Worm (Caenorhabditis elegans) whole organism, late embryonic: ENCODE measurements around the gene nuc-1.

Source experiments
- ama-1 ChIP-seq: fragments of 150-350 bp; optimal IDR thresholded peaks from 2 replicates; lab custom pipeline; 2014
- ceh-14 ChIP-seq: sonication (generic microtip); optimal IDR thresholded peaks from 2 replicates; lab custom pipeline; 2016; ENCODE audit warnings: missing genotype, missing genetic modification characterization, missing compliant biosample characterization
- ceh-18 ChIP-seq: sonication (generic microtip); optimal IDR thresholded peaks from 2 replicates; lab custom pipeline; 2016; ENCODE audit warnings: missing genetic modification characterization, missing compliant biosample characterization
- nfya-1 ChIP-seq: sonication (generic microtip); optimal IDR thresholded peaks from 2 replicates; lab custom pipeline; 2017; ENCODE audit warnings: missing genetic modification characterization, mild to moderate bottlenecking, missing compliant biosample characterization, antibody characterized with exemption, moderate library complexity
- nhr-11 ChIP-seq: fragments of 150-350 bp; optimal IDR thresholded peaks from 2 replicates; lab custom pipeline; 2014; ENCODE audit warnings: missing biosample characterization, missing genetic modification characterization
- pax-1 ChIP-seq: fragments of 150-350 bp; optimal IDR thresholded peaks from 2 replicates; lab custom pipeline; 2014; ENCODE audit warnings: missing biosample characterization, missing genetic modification characterization
- syd-9 ChIP-seq: sonication (generic microtip); optimal IDR thresholded peaks from 2 replicates; lab custom pipeline; 2016; ENCODE audit warnings: mild to moderate bottlenecking, missing genetic modification characterization, moderate library complexity, missing compliant biosample characterization
- tbx-7 ChIP-seq: sonication (generic microtip); optimal IDR thresholded peaks from 2 replicates; lab custom pipeline; 2016; ENCODE audit warnings: missing genotype, missing genetic modification characterization, missing compliant biosample characterization
- ttx-3 ChIP-seq: sonication (generic microtip); optimal IDR thresholded peaks from 2 replicates; lab custom pipeline; 2016; ENCODE audit warnings: missing genetic modification reagents, missing genetic modification characterization, missing compliant biosample characterization
- zip-5 ChIP-seq: sonication (generic microtip); optimal IDR thresholded peaks from 2 replicates; lab custom pipeline; 2016; ENCODE audit warnings: missing genetic modification characterization, missing compliant biosample characterization

DNA sequence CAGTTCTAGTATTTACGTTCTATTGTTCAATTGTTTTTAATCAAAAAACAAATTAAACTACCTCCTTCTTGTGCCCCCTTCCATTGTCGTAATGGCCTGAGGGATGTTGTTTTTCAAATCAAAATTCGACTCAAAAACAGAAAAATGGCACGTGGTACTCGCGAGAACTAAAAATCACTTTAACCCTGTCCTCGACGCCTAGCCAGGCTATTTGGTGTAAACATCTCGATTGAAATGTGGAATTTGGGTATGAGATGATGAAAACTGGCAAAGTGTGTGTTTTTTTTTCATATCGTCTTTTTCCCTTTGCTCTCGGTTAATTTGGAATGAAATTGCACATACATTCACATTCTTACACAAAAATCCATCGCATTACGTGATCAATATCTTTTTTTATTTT is 6.9 kb downstream of the nuc-1 start:
- TF ChIP-seq pax-1 (tag; lab: Kevin White, UChicago) (no peak), nfya-1 (no peak), zip-5 (no peak), ceh-14 (tag; lab: Kevin White, UChicago) (no peak), ceh-18 (tag; lab: Kevin White, UChicago) (no peak), tbx-7 (tag; lab: Kevin White, UChicago) (no peak), ttx-3 (tag; lab: Kevin White, UChicago) (no peak), ama-1 (lab: Kevin White, UChicago) (no peak), syd-9 (tag; lab: Kevin White, UChicago) (no peak), nhr-11 (tag; lab: Kevin White, UChicago) (no peak)
